Fruit fly (Drosophila melanogaster): ENCODE results near the gene CG14739.

The CG14739 gene

DNA sequence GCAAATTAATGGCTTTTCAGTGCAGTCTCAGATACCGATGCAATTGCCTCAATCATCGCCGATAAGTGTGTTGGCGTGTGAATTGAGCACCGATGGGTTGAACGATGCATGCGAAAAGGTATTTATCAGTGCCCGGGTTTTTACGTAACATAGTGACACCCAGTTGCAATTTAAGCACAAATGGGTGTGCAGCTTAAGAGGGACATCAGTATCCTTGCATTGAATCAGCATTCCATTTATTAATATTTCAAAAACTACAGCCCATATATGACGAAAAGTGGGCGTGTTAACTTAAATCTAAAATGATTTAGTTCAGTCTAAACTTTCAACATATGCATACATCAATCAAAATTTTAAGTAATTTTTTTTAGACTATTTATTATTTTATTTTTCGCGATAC, 16.2 kb downstream of the CG14739 start, which contains the start of gene ssp5:
Gene ssp5, plus strand, starts transcription at position 301 of the 400 bp plus-strand sequence.
- TF ChIP-seq CrebB (tag; optimal IDR thresholded peaks at IDR 0.05) (no peak), dmrt11E (tag; optimal IDR thresholded peaks at IDR 0.05) (no peak), CG7987 (GFP tag; optimal IDR thresholded peaks at IDR 0.05) (no peak), CG4617 (GFP tag; optimal IDR thresholded peaks at IDR 0.05; ENCODE audit: borderline replicate concordance) (no peak), lbe (GFP tag; optimal IDR thresholded peaks at IDR 0.05) (no peak), B-H1 (GFP tag; IDR thresholded peaks at IDR 0.05) (no peak), CG15011 (GFP tag; optimal IDR thresholded peaks at IDR 0.05) (no peak), ap (GFP tag; IDR thresholded peaks at IDR 0.05) (no peak), CG12391 (tag; optimal IDR thresholded peaks at IDR 0.05) (no peak), gem (tag; optimal IDR thresholded peaks at IDR 0.05) (no peak), fd96Cb (tag; optimal IDR thresholded peaks at IDR 0.05) (no peak), Blimp-1 (GFP tag; optimal IDR thresholded peaks at IDR 0.05) (no peak), CG10431 (GFP tag; optimal IDR thresholded peaks at IDR 0.05) (no peak), twi (tag; optimal IDR thresholded peaks at IDR 0.05) (no peak), nau (GFP tag; optimal IDR thresholded peaks at IDR 0.05) (no peak), CG16815 (GFP tag; optimal IDR thresholded peaks at IDR 0.05) (no peak), CG4854 (GFP tag; optimal IDR thresholded peaks at IDR 0.05) (no peak), CG31365 (tag; optimal IDR thresholded peaks at IDR 0.05) (no peak)

DNA sequence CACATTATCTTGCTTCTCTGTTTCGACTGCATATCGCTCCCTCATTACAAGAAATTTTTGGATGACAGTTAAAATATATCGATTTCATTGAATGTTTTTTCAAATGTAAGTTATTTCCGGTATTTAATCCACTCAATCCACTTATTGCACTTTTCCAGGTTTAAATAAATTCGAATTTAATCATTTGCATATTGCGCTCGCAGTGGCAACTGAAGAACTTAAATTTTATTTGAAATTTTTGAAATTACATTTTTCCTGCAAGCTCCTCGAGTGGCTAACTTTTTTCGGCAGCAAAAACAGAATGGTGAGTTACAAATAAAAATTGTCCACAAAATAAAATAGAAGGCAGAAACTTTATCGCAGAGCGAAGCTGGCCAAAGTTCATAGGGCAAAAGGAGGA, 17.4 kb downstream of the CG14739 start, which contains the start of the genes CG31358, CG42504 and CG42505:
Gene CG31358, minus strand, starts transcription at position 101 of the 400 bp plus-strand sequence.
Gene CG42504, minus strand, starts transcription at position 101 of the 400 bp plus-strand sequence.
Gene CG42505, minus strand, starts transcription at position 101 of the 400 bp plus-strand sequence.
- TF ChIP-seq CG43689 (GFP tag; IDR thresholded peaks at IDR 0.05) (no peak), CG10979 (tag; optimal IDR thresholded peaks at IDR 0.05) (no peak), Ada2b (GFP tag; IDR thresholded peaks at IDR 0.05) (no peak), CG17912 (GFP tag; optimal IDR thresholded peaks at IDR 0.05) (no peak), onecut (GFP tag; IDR thresholded peaks at IDR 0.05) (no peak), CG3065 (GFP tag; optimal IDR thresholded peaks at IDR 0.05) (no peak), CG1233 (GFP tag; optimal IDR thresholded peaks at IDR 0.05) (no peak), pb (GFP tag; optimal IDR thresholded peaks at IDR 0.05) (no peak), CG32532 (GFP tag; IDR thresholded peaks at IDR 0.05) (no peak), Hmx (GFP tag; optimal IDR thresholded peaks at IDR 0.05) (no peak), CG3163 (GFP tag; optimal IDR thresholded peaks at IDR 0.05) (no peak), nerfin-1 (tag; optimal IDR thresholded peaks at IDR 0.05) (no peak), CG11695 (GFP tag; IDR thresholded peaks at IDR 0.05) (no peak), corto (GFP tag; optimal IDR thresholded peaks at IDR 0.05) (no peak), HLH54F (GFP tag; optimal IDR thresholded peaks at IDR 0.05) (no peak), Fer3 (tag; optimal IDR thresholded peaks at IDR 0.05) (no peak), dati (GFP tag; IDR thresholded peaks at IDR 0.05) (no peak), HLHmδ (GFP tag; optimal IDR thresholded peaks at IDR 0.05) (no peak)

DNA sequence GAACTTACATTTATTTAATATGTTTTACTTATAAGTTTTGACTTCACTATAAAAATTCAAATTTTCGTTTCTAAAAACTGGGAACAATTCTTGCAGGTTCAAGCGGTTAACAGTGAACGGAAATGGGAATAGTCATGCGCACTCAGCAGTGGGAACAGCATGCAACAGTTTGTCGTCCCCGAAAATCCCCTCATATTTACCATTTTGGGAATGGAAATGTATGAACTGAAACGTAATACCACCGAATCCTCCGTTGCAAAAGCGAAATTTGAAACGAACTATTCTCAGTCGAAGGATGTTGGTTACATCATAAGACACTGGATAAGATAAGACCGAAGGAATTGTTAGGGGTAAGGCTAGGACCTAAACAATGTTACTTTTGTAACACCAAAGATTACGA, 28.0 kb downstream of the CG14739 start:
- TF ChIP-seq ewg (GFP tag; optimal IDR thresholded peaks at IDR 0.05) (peak; percentile 58), CG13894 (tag; optimal IDR thresholded peaks at IDR 0.05) (no peak), scrt (GFP tag; optimal IDR thresholded peaks at IDR 0.05) (peak; percentile 97), CG30020 (tag; optimal IDR thresholded peaks at IDR 0.05) (no peak), pfk (GFP tag; optimal IDR thresholded peaks at IDR 0.05) (peak; percentile 90), stwl (tag; optimal IDR thresholded peaks at IDR 0.05) (peak; percentile 16)
